Fruit fly (Drosophila melanogaster) whole organism, embryonic: ENCODE results near the gene CG45079.

Source experiments
- Aef1 ChIP-seq: fragments of 200-800 bp; sonication (Bioruptor generic); IDR thresholded peaks from 3 replicates; pipeline ENCODE4 v1.3.6; 2022; ENCODE audit warnings: missing biosample characterization, missing genetic modification characterization
- Asciz ChIP-seq: fragments of 200-800 bp; sonication (Bioruptor generic); optimal IDR thresholded peaks from 2 replicates; lab custom pipeline; 2017; ENCODE audit warnings: missing biosample characterization, mild to moderate bottlenecking, missing genetic modification characterization, missing genetic modification reagents
- Bgb ChIP-seq: fragments of 200-800 bp; sonication (Bioruptor generic); IDR thresholded peaks from 2 replicates; pipeline ENCODE4 v1.3.6; 2022; ENCODE audit warnings: missing biosample characterization, missing genetic modification characterization; ENCODE audit not compliant: partially characterized antibody
- CG10462 ChIP-seq: fragments of 200-800 bp; sonication (Bioruptor generic); optimal IDR thresholded peaks from 2 replicates; lab custom pipeline; 2016; ENCODE audit warnings: missing biosample characterization, missing genetic modification characterization
- CG11723 ChIP-seq: fragments of 200-800 bp; sonication (Bioruptor generic); optimal IDR thresholded peaks from 2 replicates; lab custom pipeline; 2017; ENCODE audit warnings: missing biosample characterization, mild to moderate bottlenecking, missing genetic modification characterization
- CG13624 ChIP-seq: fragments of 200-800 bp; sonication (Bioruptor generic); optimal IDR thresholded peaks from 2 replicates; lab custom pipeline; 2016; ENCODE audit warnings: missing biosample characterization, missing genetic modification characterization
- CG17328 ChIP-seq: fragments of 200-800 bp; sonication (Bioruptor generic); IDR thresholded peaks from 2 replicates; pipeline ENCODE4 v1.3.6; 2022; ENCODE audit warnings: missing biosample characterization, missing genetic modification characterization
- CG17912 ChIP-seq: fragments of 200-800 bp; sonication (Bioruptor generic); optimal IDR thresholded peaks from 2 replicates; lab custom pipeline; 2018; ENCODE audit warnings: missing biosample characterization, mild to moderate bottlenecking, missing genetic modification characterization
- CG2120 ChIP-seq: fragments of 200-800 bp; sonication (Bioruptor generic); optimal IDR thresholded peaks from 3 replicates; lab custom pipeline; 2016; ENCODE audit warnings: missing biosample characterization, missing genetic modification characterization
- CG2712 ChIP-seq: fragments of 200-800 bp; optimal IDR thresholded peaks from 3 replicates; lab custom pipeline; 2019; ENCODE audit warnings: missing biosample characterization, mild to moderate bottlenecking, missing genetic modification characterization, moderate library complexity
- CG32532 ChIP-seq: fragments of 200-800 bp; sonication (Bioruptor generic); IDR thresholded peaks from 2 replicates; pipeline ENCODE4 v1.3.6; 2022; ENCODE audit warnings: missing biosample characterization, missing genetic modification characterization
- CG3407 ChIP-seq: fragments of 200-800 bp; sonication (Bioruptor generic); optimal IDR thresholded peaks from 2 replicates; lab custom pipeline; 2018; ENCODE audit warnings: missing biosample characterization, mild to moderate bottlenecking, missing genetic modification characterization
- CG34376 ChIP-seq: fragments of 200-800 bp; sonication (Bioruptor generic); optimal IDR thresholded peaks from 2 replicates; lab custom pipeline; 2018; ENCODE audit warnings: missing biosample characterization, mild to moderate bottlenecking, missing genetic modification characterization
- CG3726 ChIP-seq: fragments of 200-800 bp; sonication (Bioruptor generic); IDR thresholded peaks from 3 replicates; pipeline ENCODE4, ENCODE4 v1.3.6; 2022; ENCODE audit warnings: missing biosample characterization, missing genetic modification characterization
- CG3847 ChIP-seq: fragments of 200-800 bp; sonication (Bioruptor generic); IDR thresholded peaks from 2 replicates; pipeline ENCODE4 v1.3.6; 2022; ENCODE audit warnings: missing biosample characterization, missing genetic modification characterization
- CG4328 ChIP-seq: fragments of 200-800 bp; sonication (Bioruptor generic); optimal IDR thresholded peaks from 3 replicates; lab custom pipeline; 2017; ENCODE audit warnings: missing biosample characterization, missing genetic modification reagents, missing genetic modification characterization
- CG4617 ChIP-seq: fragments of 200-800 bp; sonication (Bioruptor generic); optimal IDR thresholded peaks from 3 replicates; lab custom pipeline; 2016; ENCODE audit warnings: missing biosample characterization, missing genetic modification characterization, borderline replicate concordance
- CG6175 ChIP-seq: fragments of 200-800 bp; sonication (Bioruptor generic); IDR thresholded peaks from 3 replicates; pipeline ENCODE4 v1.3.6; 2022; ENCODE audit warnings: missing biosample characterization, missing genetic modification characterization
- CG7357 ChIP-seq: fragments of 200-800 bp; sonication (Bioruptor generic); IDR thresholded peaks from 3 replicates; pipeline ENCODE4 v1.3.6; 2022; ENCODE audit warnings: missing biosample characterization, missing genetic modification characterization
- CG9797 ChIP-seq: fragments of 200-800 bp; sonication (Bioruptor generic); optimal IDR thresholded peaks from 3 replicates; lab custom pipeline; 2018; ENCODE audit warnings: missing biosample characterization, mild to moderate bottlenecking, missing genetic modification characterization
- CoRest ChIP-seq: fragments of 200-800 bp; sonication (Bioruptor generic); optimal IDR thresholded peaks from 3 replicates; lab custom pipeline; 2018; ENCODE audit warnings: missing biosample characterization, mild to moderate bottlenecking, missing genetic modification characterization, moderate library complexity
- Drgx ChIP-seq: fragments of 200-800 bp; sonication (Bioruptor generic); IDR thresholded peaks from 2 replicates; pipeline ENCODE4 v1.3.6; 2022; ENCODE audit warnings: missing biosample characterization, missing genetic modification characterization
- Hand ChIP-seq: fragments of 200-800 bp; sonication (Bioruptor generic); optimal IDR thresholded peaks from 2 replicates; lab custom pipeline; 2017; ENCODE audit warnings: mild to moderate bottlenecking, missing biosample characterization, missing genetic modification reagents, missing genetic modification characterization
- Hr3 ChIP-seq: fragments of 200-800 bp; sonication (Bioruptor generic); optimal IDR thresholded peaks from 3 replicates; lab custom pipeline; 2016; ENCODE audit warnings: missing biosample characterization, missing genetic modification characterization
- Kr ChIP-seq: fragments of 200-800 bp; sonication (Bioruptor generic); optimal IDR thresholded peaks from 2 replicates; lab custom pipeline; 2017; ENCODE audit warnings: missing biosample characterization, mild to moderate bottlenecking, missing genetic modification characterization
- Lpt ChIP-seq: fragments of >200 bp; optimal IDR thresholded peaks from 2 replicates; lab custom pipeline; 2018; ENCODE audit warnings: missing biosample characterization, missing genetic modification characterization
- MESR4 ChIP-seq: fragments of 200-800 bp; sonication (Bioruptor generic); optimal IDR thresholded peaks from 2 replicates; lab custom pipeline; 2018; ENCODE audit warnings: missing biosample characterization, mild to moderate bottlenecking, missing genetic modification characterization, moderate library complexity
- Med ChIP-seq: fragments of 200-800 bp; sonication (Bioruptor generic); peaks from one replicate; lab custom pipeline; 2016; ENCODE audit warnings: missing biosample characterization, missing genetic modification characterization, mild to moderate bottlenecking, inconsistent platforms, moderate library complexity
- NC2β ChIP-seq: fragments of 200-800 bp; sonication (Bioruptor generic); optimal IDR thresholded peaks from 2 replicates; lab custom pipeline; 2016; ENCODE audit warnings: missing biosample characterization, missing genetic modification characterization
- NfI ChIP-seq: fragments of 200-800 bp; sonication (Bioruptor generic); optimal IDR thresholded peaks from 3 replicates; lab custom pipeline; 2018; ENCODE audit warnings: missing biosample characterization, mild to moderate bottlenecking, missing genetic modification characterization, moderate library complexity
- Ptx1 ChIP-seq: fragments of 200-800 bp; sonication (Bioruptor generic); IDR thresholded peaks from 2 replicates; pipeline ENCODE4 v1.3.6; 2022; ENCODE audit warnings: missing biosample characterization, missing genetic modification characterization
- Sry-δ ChIP-seq: fragments of 200-800 bp; sonication (Bioruptor generic); optimal IDR thresholded peaks from 2 replicates; lab custom pipeline; 2016; ENCODE audit warnings: missing biosample characterization, missing genetic modification characterization
- Taf1 ChIP-seq: fragments of 200-800 bp; sonication (Bioruptor generic); IDR thresholded peaks from 2 replicates; pipeline ENCODE4 v1.3.6; 2022; ENCODE audit warnings: missing biosample characterization, missing genetic modification characterization
- Xbp1 ChIP-seq: fragments of 200-800 bp; sonication (Bioruptor generic); optimal IDR thresholded peaks from 3 replicates; lab custom pipeline; 2016; ENCODE audit warnings: missing biosample characterization, mild to moderate bottlenecking, missing genetic modification characterization
- ab ChIP-seq: fragments of 200-800 bp; sonication (Bioruptor generic); optimal IDR thresholded peaks from 2 replicates; lab custom pipeline; 2016; ENCODE audit warnings: missing biosample characterization, missing genetic modification characterization
- btn ChIP-seq: fragments of 200-800 bp; sonication (Bioruptor generic); optimal IDR thresholded peaks from 2 replicates; lab custom pipeline; 2016; ENCODE audit warnings: missing biosample characterization, missing genetic modification characterization
- crc ChIP-seq: fragments of 200-800 bp; sonication (Bioruptor generic); optimal IDR thresholded peaks from 2 replicates; lab custom pipeline; 2016; ENCODE audit warnings: missing biosample characterization, missing genetic modification characterization
- danr ChIP-seq: fragments of 200-800 bp; sonication (Bioruptor generic); IDR thresholded peaks from 2 replicates; pipeline ENCODE4 v1.3.6; 2022; ENCODE audit warnings: missing biosample characterization, missing genetic modification characterization
- ems ChIP-seq: fragments of 200-800 bp; sonication (Bioruptor generic); optimal IDR thresholded peaks from 3 replicates; lab custom pipeline; 2016; ENCODE audit warnings: missing biosample characterization, missing genetic modification characterization
- eve ChIP-seq, 2 experiments: fragments of >200 bp; optimal IDR thresholded peaks; 2 replicates each; lab custom pipeline; 2017; ENCODE audit warnings: missing biosample characterization in 2 of 2, missing genetic modification characterization in 2 of 2
- gcm ChIP-seq: fragments of 200-800 bp; sonication (Bioruptor generic); optimal IDR thresholded peaks from 2 replicates; lab custom pipeline; 2019; ENCODE audit warnings: missing biosample characterization, mild to moderate bottlenecking, missing genetic modification characterization, moderate library complexity
- gsb-n ChIP-seq: fragments of 200-800 bp; sonication (Bioruptor generic); optimal IDR thresholded peaks from 3 replicates; lab custom pipeline; 2018; ENCODE audit warnings: missing biosample characterization, mild to moderate bottlenecking, missing genetic modification characterization
- sim ChIP-seq: fragments of 200-800 bp; sonication (Bioruptor generic); IDR thresholded peaks from 2 replicates; pipeline ENCODE4 v1.3.6; 2022; ENCODE audit warnings: missing biosample characterization, missing genetic modification characterization
- sna ChIP-seq: fragments of 200-800 bp; sonication (Bioruptor generic); IDR thresholded peaks from 2 replicates; pipeline ENCODE4 v1.3.6; 2022; ENCODE audit warnings: missing biosample characterization, missing genetic modification characterization; ENCODE audit not compliant: partially characterized antibody
- stc ChIP-seq: fragments of 200-800 bp; sonication (Bioruptor generic); IDR thresholded peaks from 2 replicates; pipeline ENCODE4 v1.3.6; 2022; ENCODE audit warnings: missing biosample characterization, missing genetic modification characterization

The CG45079 gene

dm6 chr3R:17115668-17116067 is 8.6 kb upstream of the CG45079 start (continued):
- TF ChIP-seq CG6175 (GFP tag; lab: Robert Waterston, UW) (no peak), Drgx (GFP tag; lab: Robert Waterston, UW) (no peak), btn (GFP tag; lab: Kevin White, UChicago) (no peak), CG17912 (GFP tag; lab: Kevin White, UChicago) (no peak), gcm (GFP tag; lab: Kevin White, UChicago) (peak; percentile 58), Asciz (peak; percentile 50), Sry-δ (GFP tag; lab: Kevin White, UChicago) (no peak), Taf1 (GFP tag; lab: Robert Waterston, UW) (no peak), Hand (GFP tag; lab: Kevin White, UChicago) (no peak), Xbp1 (no peak), ab (GFP tag; lab: Kevin White, UChicago) (no peak), CG34376 (GFP tag; lab: Kevin White, UChicago) (peak; percentile 43), NfI (GFP tag; lab: Kevin White, UChicago) (no peak), CG7357 (GFP tag; lab: Robert Waterston, UW) (no peak), sna (GFP tag; lab: Robert Waterston, UW) (no peak), CG2712 (tag; lab: Kevin White, UChicago) (peak; percentile 40), CG4328 (GFP tag; lab: Kevin White, UChicago) (peak; percentile 31), Lpt (GFP tag; lab: Kevin White, UChicago) (no peak), CG3407 (GFP tag; lab: Kevin White, UChicago) (peak; percentile 55), NC2β (GFP tag; lab: Kevin White, UChicago) (no peak), danr (GFP tag; lab: Robert Waterston, UW) (no peak), stc (no peak), Bgb (no peak), ems (GFP tag; lab: Kevin White, UChicago) (no peak), Aef1 (GFP tag; lab: Robert Waterston, UW) (no peak), CG9797 (GFP tag; lab: Kevin White, UChicago) (no peak), MESR4 (GFP tag; lab: Kevin White, UChicago) (no peak), Ptx1 (GFP tag; lab: Robert Waterston, UW) (no peak), eve (GFP tag; optimal IDR thresholded peaks at IDR 0.05; lab: Kevin White, UChicago) (no peak), sim (no peak), CoRest (tag; lab: Kevin White, UChicago) (no peak), Hr3 (no peak), CG17328 (GFP tag; lab: Robert Waterston, UW) (no peak), CG3726 (GFP tag; lab: Robert Waterston, UW) (no peak), Kr (GFP tag; lab: Kevin White, UChicago) (peak; percentile 6), CG13624 (GFP tag; lab: Kevin White, UChicago) (no peak), CG10462 (GFP tag; lab: Kevin White, UChicago) (no peak), crc (GFP tag; lab: Kevin White, UChicago) (no peak), Med (peak; percentile 63), CG4617 (GFP tag; lab: Kevin White, UChicago) (no peak), gsb-n (tag; lab: Kevin White, UChicago) (no peak), CG3847 (GFP tag; lab: Robert Waterston, UW) (no peak), CG11723 (peak; percentile 25), CG32532 (no peak), CG2120 (no peak)
- TF ChIP-seq, all 482 proteins: peak for 76
